Worm (Caenorhabditis elegans) whole organism, young adult: Measurements from ENCODE around the gene acy-3.
A peak's percentile ranks its signal among the peaks of the same experiment; 100 is the strongest.

Source experiments
- C06A6.2 ChIP-seq: fragments of 200-800 bp; sonication (Bioruptor generic); conservative IDR thresholded peaks from 2 replicates; pipeline ENCODE4 v1.3.6; 2022; ENCODE audit warnings: missing genetic modification characterization, missing compliant biosample characterization
- C17E4.6 ChIP-seq: fragments of 200-800 bp; sonication (Bioruptor generic); IDR thresholded peaks from 2 replicates; pipeline ENCODE4 v1.3.6; 2022; ENCODE audit warnings: missing genetic modification reagents, missing genetic modification characterization, missing compliant biosample characterization
- F33H1.4 ChIP-seq: fragments of 200-800 bp; sonication (Bioruptor generic); IDR thresholded peaks from 2 replicates; pipeline ENCODE4 v1.3.6; 2022; ENCODE audit warnings: missing genetic modification reagents, missing genetic modification characterization, missing compliant biosample characterization
- F37B4.10 ChIP-seq: fragments of 200-800 bp; sonication (Bioruptor generic); IDR thresholded peaks from 2 replicates; pipeline ENCODE4 v1.3.6; 2022; ENCODE audit warnings: missing genetic modification characterization, missing compliant biosample characterization
- T26A5.8 ChIP-seq: sonication (generic microtip); optimal IDR thresholded peaks from 2 replicates; lab custom pipeline; 2016; ENCODE audit warnings: missing genetic modification characterization, missing compliant biosample characterization
- ama-1 ChIP-seq, 3 experiments: fragments of 150-350 bp in 1 of 3; sonication (generic microtip) in 2 of 3; optimal IDR thresholded peaks; 2 replicates each; lab custom pipeline; 2014 to 2018; ENCODE audit warnings: missing biosample characterization in 2 of 3, missing genetic modification characterization in 2 of 3, missing genetic modification reagents in 2 of 3
- atf-7 ChIP-seq: sonication (generic microtip); optimal IDR thresholded peaks from 2 replicates; lab custom pipeline; 2017; ENCODE audit warnings: mild to moderate bottlenecking, missing genetic modification characterization, missing compliant biosample characterization
- attf-5 ChIP-seq: fragments of 200-800 bp; sonication (Bioruptor generic); optimal IDR thresholded peaks from 2 replicates; lab custom pipeline; 2018; ENCODE audit warnings: mild to moderate bottlenecking, missing genetic modification characterization, missing compliant biosample characterization
- bed-1 ChIP-seq: fragments of 200-800 bp; sonication (Bioruptor generic); IDR thresholded peaks from 2 replicates; pipeline ENCODE4 v1.3.6; 2022; ENCODE audit warnings: missing genetic modification reagents, missing genetic modification characterization, missing compliant biosample characterization
- bed-2 ChIP-seq: fragments of 200-800 bp; sonication (Bioruptor generic); IDR thresholded peaks from 2 replicates; pipeline ENCODE4 v1.3.6; 2022; ENCODE audit warnings: missing genetic modification reagents, missing genetic modification characterization, missing compliant biosample characterization
- ceh-27 ChIP-seq: fragments of 200-800 bp; sonication (Bioruptor generic); optimal IDR thresholded peaks from 2 replicates; lab custom pipeline; 2018; ENCODE audit warnings: mild to moderate bottlenecking, missing genetic modification characterization, moderate library complexity, missing compliant biosample characterization
- gei-17 ChIP-seq: fragments of 200-800 bp; sonication (Bioruptor generic); optimal IDR thresholded peaks from 2 replicates; lab custom pipeline; 2018; ENCODE audit warnings: mild to moderate bottlenecking, missing genetic modification characterization, missing compliant biosample characterization
- hmg-1.2 ChIP-seq: fragments of 200-800 bp; sonication (Bioruptor generic); IDR thresholded peaks from 2 replicates; pipeline ENCODE4 v1.3.6; 2022; ENCODE audit warnings: missing genetic modification reagents, missing genetic modification characterization, missing compliant biosample characterization
- lag-1 ChIP-seq: fragments of 200-800 bp; sonication (Bioruptor generic); IDR thresholded peaks from 2 replicates; pipeline ENCODE4 v1.3.6; 2022; ENCODE audit warnings: missing genetic modification reagents, missing genetic modification characterization, missing compliant biosample characterization
- let-607 ChIP-seq, 2 experiments: fragments of 200-800 bp in 1 of 2; sonication (Bioruptor generic) in 1 of 2; sonication (generic microtip) in 1 of 2; optimal IDR thresholded peaks; 2 replicates each; lab custom pipeline; 2016 to 2018; ENCODE audit warnings: mild to moderate bottlenecking in 2 of 2, missing compliant biosample characterization in 2 of 2, missing genetic modification characterization in 2 of 2, moderate library complexity in 2 of 2, missing genotype in 1 of 2
- lin-26 ChIP-seq: fragments of 200-800 bp; sonication (Bioruptor generic); IDR thresholded peaks from 2 replicates; pipeline ENCODE4 v1.3.6; 2022; ENCODE audit warnings: missing genetic modification reagents, missing genetic modification characterization, missing compliant biosample characterization
- lin-35 ChIP-seq, 3 experiments: fragments of 150-350 bp in 2 of 3; sonication (generic microtip) in 1 of 3; optimal IDR thresholded peaks; 2 replicates each; lab custom pipeline; 2014 to 2018; ENCODE audit warnings: missing biosample characterization in 3 of 3, missing genetic modification characterization in 3 of 3, missing genetic modification reagents in 3 of 3
- lir-1 ChIP-seq: fragments of 200-800 bp; sonication (Bioruptor generic); conservative IDR thresholded peaks from 2 replicates; pipeline ENCODE4 v1.3.6; 2022; ENCODE audit warnings: missing genetic modification reagents, missing genetic modification characterization, missing compliant biosample characterization
- madf-3 ChIP-seq: fragments of 200-800 bp; sonication (Bioruptor generic); IDR thresholded peaks from 2 replicates; pipeline ENCODE4 v1.3.6; 2022; ENCODE audit warnings: missing genetic modification reagents, missing genetic modification characterization, missing compliant biosample characterization
- mcd-1 ChIP-seq: fragments of 200-800 bp; sonication (Bioruptor generic); IDR thresholded peaks from 2 replicates; pipeline ENCODE4 v1.3.6; 2022; ENCODE audit warnings: missing genetic modification reagents, missing genetic modification characterization, missing compliant biosample characterization
- mes-4 ChIP-seq: sonication (generic microtip); optimal IDR thresholded peaks from 2 replicates; lab custom pipeline; 2016; ENCODE audit warnings: missing genotype, missing genetic modification characterization, missing compliant biosample characterization
- mxl-1 ChIP-seq: sonication (generic microtip); optimal IDR thresholded peaks from 2 replicates; lab custom pipeline; 2016; ENCODE audit warnings: missing genetic modification characterization, missing compliant biosample characterization
- nfya-1 ChIP-seq: sonication (generic microtip); optimal IDR thresholded peaks from 2 replicates; lab custom pipeline; 2017; ENCODE audit warnings: antibody characterized with exemption, missing compliant biosample characterization, missing genetic modification characterization, borderline replicate concordance; ENCODE audit not compliant: insufficient read depth
- nfyb-1 ChIP-seq: fragments of 200-800 bp; sonication (Bioruptor generic); IDR thresholded peaks from 2 replicates; pipeline ENCODE4 v1.3.6; 2022; ENCODE audit warnings: missing genetic modification reagents, missing genetic modification characterization, missing compliant biosample characterization
- nhr-27 ChIP-seq: fragments of 200-800 bp; sonication (Bioruptor generic); optimal IDR thresholded peaks from 2 replicates; lab custom pipeline; 2018; ENCODE audit warnings: mild to moderate bottlenecking, missing genetic modification characterization, moderate library complexity, missing compliant biosample characterization
- nhr-80 ChIP-seq: sonication (generic microtip); optimal IDR thresholded peaks from 2 replicates; lab custom pipeline; 2016; ENCODE audit warnings: missing genetic modification characterization, missing compliant biosample characterization
- pbrm-1 ChIP-seq: fragments of 200-800 bp; sonication (Bioruptor generic); IDR thresholded peaks from 2 replicates; pipeline ENCODE4 v1.3.6; 2022; ENCODE audit warnings: missing genetic modification reagents, missing genetic modification characterization, missing compliant biosample characterization
- pha-4 ChIP-seq: fragments of 150-350 bp; sonication (generic microtip); optimal IDR thresholded peaks from 2 replicates; lab custom pipeline; 2014; ENCODE audit warnings: missing biosample characterization, missing genetic modification reagents, missing genetic modification characterization
- rcor-1 ChIP-seq: fragments of 200-800 bp; sonication (Bioruptor generic); IDR thresholded peaks from 2 replicates; pipeline ENCODE4 v1.3.6; 2022; ENCODE audit warnings: missing genetic modification reagents, missing genetic modification characterization, missing compliant biosample characterization
- repo-1 ChIP-seq: sonication (generic microtip); optimal IDR thresholded peaks from 2 replicates; lab custom pipeline; 2017; ENCODE audit warnings: mild to moderate bottlenecking, missing genetic modification characterization, missing compliant biosample characterization
- snpc-1.1 ChIP-seq: sonication (generic microtip); optimal IDR thresholded peaks from 2 replicates; lab custom pipeline; 2017; ENCODE audit warnings: missing genetic modification characterization, mild to moderate bottlenecking, missing compliant biosample characterization, antibody characterized with exemption, moderate library complexity, missing genotype, missing genetic modification reagents; ENCODE audit not compliant: insufficient read depth
- snpc-3.4 ChIP-seq: sonication (generic microtip); optimal IDR thresholded peaks from 2 replicates; lab custom pipeline; 2017; ENCODE audit warnings: missing genetic modification characterization, mild to moderate bottlenecking, missing compliant biosample characterization, antibody characterized with exemption, moderate library complexity, missing genotype, missing genetic modification reagents
- snpc-4 ChIP-seq, 5 experiments: fragments of 150-350 bp in 1 of 5; sonication (generic microtip) in 4 of 5; optimal IDR thresholded peaks; 2 replicates each; lab custom pipeline; 2014 to 2018; ENCODE audit warnings: missing genetic modification characterization in 5 of 5, missing biosample characterization in 3 of 5, antibody characterized with exemption in 2 of 5, mild to moderate bottlenecking in 2 of 5, missing compliant biosample characterization in 2 of 5, missing genotype in 2 of 5, moderate library complexity in 2 of 5, missing genetic modification reagents in 1 of 5
- somi-1 ChIP-seq: fragments of 200-800 bp; sonication (Bioruptor generic); optimal IDR thresholded peaks from 2 replicates; lab custom pipeline; 2018; ENCODE audit warnings: mild to moderate bottlenecking, missing genetic modification characterization, missing compliant biosample characterization
- sptf-2 ChIP-seq: fragments of 200-800 bp; sonication (Bioruptor generic); optimal IDR thresholded peaks from 2 replicates; lab custom pipeline; 2018; ENCODE audit warnings: mild to moderate bottlenecking, missing genetic modification characterization, missing compliant biosample characterization
- tbp1 ChIP-seq: fragments of 200-800 bp; sonication (Bioruptor generic); optimal IDR thresholded peaks from 2 replicates; lab custom pipeline; 2018; ENCODE audit warnings: mild to moderate bottlenecking, missing genetic modification characterization, missing compliant biosample characterization
- tlf-1 ChIP-seq: fragments of 200-800 bp; sonication (Bioruptor generic); optimal IDR thresholded peaks from 2 replicates; lab custom pipeline; 2018; ENCODE audit warnings: mild to moderate bottlenecking, missing genetic modification characterization, missing compliant biosample characterization
- unc-130 ChIP-seq: sonication (generic microtip); optimal IDR thresholded peaks from 2 replicates; lab custom pipeline; 2016; ENCODE audit warnings: missing genetic modification reagents, missing genetic modification characterization, missing compliant biosample characterization
- zfh-2 ChIP-seq: fragments of 200-800 bp; sonication (Bioruptor generic); conservative IDR thresholded peaks from 2 replicates; pipeline ENCODE4 v1.3.6; 2022; ENCODE audit warnings: missing genetic modification reagents, missing genetic modification characterization, missing compliant biosample characterization
- zim-3 ChIP-seq: sonication (generic microtip); optimal IDR thresholded peaks from 2 replicates; lab custom pipeline; 2017; ENCODE audit warnings: mild to moderate bottlenecking, missing genetic modification characterization, moderate library complexity, missing compliant biosample characterization
- ztf-3 ChIP-seq: fragments of 200-800 bp; sonication (Bioruptor generic); optimal IDR thresholded peaks from 2 replicates; lab custom pipeline; 2018; ENCODE audit warnings: mild to moderate bottlenecking, missing genetic modification characterization, missing compliant biosample characterization

acy-3 gene

DNA sequence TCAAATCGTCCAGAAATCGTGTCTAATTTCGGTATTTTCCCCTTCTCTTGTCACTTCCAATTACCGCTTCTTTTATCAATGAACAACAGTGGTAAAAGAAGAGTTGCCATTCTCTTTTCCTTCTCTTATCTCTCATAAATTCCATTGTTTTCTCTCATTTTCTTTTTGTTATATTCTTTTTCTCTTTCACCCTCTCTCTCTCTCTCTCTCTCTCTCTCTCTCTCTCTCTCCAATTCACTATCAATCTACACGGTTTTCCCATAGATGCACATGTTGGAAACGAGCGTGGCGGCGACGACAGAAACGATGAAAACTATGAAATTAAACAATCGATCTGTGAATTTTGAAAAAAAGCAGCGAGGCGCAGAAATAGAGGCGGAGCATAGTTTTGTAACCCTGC lies 12.9 kb upstream of the acy-3 start (continued):
- TF ChIP-seq ama-1 (optimal IDR thresholded peaks at IDR 0.05; lab: Kevin White, UChicago) (peak; percentile 56), ama-1 (GFP tag; optimal IDR thresholded peaks at IDR 0.05; lab: Kevin White, UChicago) (no peak), tbp1 (peak; percentile 30), F37B4.10 (no peak), mcd-1 (no peak; the same call in 1 of the 2 replicates), lir-1 (GFP tag; lab: Robert Waterston, UW) (no peak)

DNA sequence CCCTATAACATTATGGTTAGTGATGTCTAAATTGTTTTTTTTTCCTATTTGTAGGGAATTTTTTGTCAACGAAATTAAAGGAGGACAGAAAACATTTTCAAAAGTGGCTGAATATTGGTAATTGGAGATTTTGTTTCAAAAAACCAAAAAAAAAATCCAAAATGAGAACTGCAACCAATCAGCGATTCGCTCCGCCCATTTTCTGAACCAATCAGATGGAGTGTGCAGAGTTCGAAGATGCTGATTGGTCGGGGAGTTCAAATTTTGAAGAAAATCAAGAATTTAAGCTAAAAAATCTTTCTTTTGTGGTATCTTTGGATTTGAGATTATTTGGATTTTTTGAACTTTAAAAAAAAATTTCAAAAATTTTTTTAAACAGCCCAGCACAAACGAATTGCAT lies 12.1 kb upstream of the acy-3 start:
- TF ChIP-seq F37B4.10, result no peak
- peak; percentile 93 for TF ChIP-seq nfyb-1 (GFP tag; lab: Robert Waterston, UW)
- no peak for TF ChIP-seq ztf-3 (GFP tag; lab: Kevin White, UChicago)

DNA sequence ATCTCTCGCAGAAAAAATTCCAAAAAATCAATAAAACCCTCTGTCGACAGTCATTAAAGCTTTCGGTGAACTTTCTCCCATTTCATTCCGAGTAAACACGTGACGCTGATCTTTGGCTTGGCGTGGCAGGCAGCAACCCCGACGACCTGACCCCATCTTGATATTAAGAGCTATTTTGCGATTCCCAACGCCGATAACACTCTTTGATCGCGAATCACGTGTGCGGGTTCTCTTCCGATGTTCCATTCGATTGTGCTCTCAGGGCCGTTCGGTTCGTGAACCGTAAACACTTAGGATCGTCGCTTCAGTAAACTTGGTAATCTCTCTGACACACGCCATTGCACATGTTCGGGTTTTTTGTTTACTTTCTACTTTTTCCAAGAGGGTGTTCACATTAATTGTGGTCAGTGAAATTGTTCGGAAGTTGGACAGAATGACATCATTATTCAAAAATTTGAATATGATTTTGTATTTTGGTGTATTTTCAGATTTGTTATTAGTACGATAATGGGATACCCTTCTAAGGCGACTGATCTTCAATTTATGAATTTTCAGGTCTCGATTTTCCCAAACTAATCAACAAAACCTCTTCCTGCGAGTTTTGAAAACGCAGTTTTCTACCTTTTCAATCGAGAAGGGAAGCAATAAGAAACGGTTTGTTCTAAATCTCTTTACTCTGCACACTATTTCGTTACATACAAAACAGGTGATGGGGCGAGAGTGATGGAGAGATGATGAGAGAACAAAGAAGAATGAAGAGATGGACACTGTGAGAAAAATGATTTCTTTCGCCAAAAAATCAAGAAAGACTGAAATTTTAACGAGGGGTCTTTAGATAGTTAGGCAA lies 11.1 kb upstream of the acy-3 start:
- TF ChIP-seq atf-7, result peak; percentile 12
- no peak for TF ChIP-seq mes-4 (tag; lab: Kevin White, UChicago)
- TF ChIP-seq lin-26 (GFP tag; lab: Robert Waterston, UW), result no peak
- no peak for TF ChIP-seq unc-130
- TF ChIP-seq madf-3 (GFP tag; lab: Robert Waterston, UW), result no peak
- TF ChIP-seq rcor-1, result no peak
- TF ChIP-seq lin-35 (GFP tag; optimal IDR thresholded peaks at IDR 0.05; lab: Kevin White, UChicago), result peak in 1 of 3 experiments; percentile 23
- peak; percentile 72; the same call in 1 of the 2 replicates for TF ChIP-seq zfh-2 (GFP tag; lab: Robert Waterston, UW)
- no peak for TF ChIP-seq repo-1 (tag; lab: Kevin White, UChicago)
- TF ChIP-seq snpc-1.1 (tag; lab: Kevin White, UChicago), result no peak
- no peak for TF ChIP-seq nfya-1 (tag; lab: Kevin White, UChicago)
- TF ChIP-seq C06A6.2, result peak; percentile 24; the same call in 1 of the 2 replicates
- no peak for TF ChIP-seq tbp1
- TF ChIP-seq mcd-1, result 0 out of 2 replicates have a peak, but pooled peaks have one; percentile 12
- TF ChIP-seq F33H1.4 (GFP tag; lab: Robert Waterston, UW), result no peak
- no peak for TF ChIP-seq pbrm-1 (GFP tag; lab: Robert Waterston, UW)
- peak; percentile 68; the same call in 1 of the 2 replicates for TF ChIP-seq nfyb-1 (GFP tag; lab: Robert Waterston, UW)
- TF ChIP-seq T26A5.8 (tag; lab: Kevin White, UChicago), result no peak
- TF ChIP-seq ceh-27, result no peak
- peak; percentile 35 for TF ChIP-seq pha-4 (tag; lab: Kevin White, UChicago)
- TF ChIP-seq bed-1 (GFP tag; lab: Robert Waterston, UW), result no peak
- TF ChIP-seq let-607 (tag; optimal IDR thresholded peaks at IDR 0.05; lab: Kevin White, UChicago), result no peak
- no peak for TF ChIP-seq snpc-4 (GFP tag; optimal IDR thresholded peaks at IDR 0.05; lab: Kevin White, UChicago)
- TF ChIP-seq snpc-4 (tag; optimal IDR thresholded peaks at IDR 0.05; lab: Kevin White, UChicago), result peak in 1 of 4 experiments; percentile 18
- no peak for TF ChIP-seq mxl-1 (tag; lab: Kevin White, UChicago)
- TF ChIP-seq snpc-3.4, result no peak
- TF ChIP-seq bed-2, result no peak
- 0 out of 2 replicates have a peak, but pooled peaks have one; percentile 6 for TF ChIP-seq lag-1 (GFP tag; lab: Robert Waterston, UW)
- no peak for TF ChIP-seq sptf-2 (GFP tag; lab: Kevin White, UChicago)
- TF ChIP-seq attf-5, result peak; percentile 18
- no peak for TF ChIP-seq zim-3 (tag; lab: Kevin White, UChicago)
- TF ChIP-seq somi-1, result no peak
- no peak for TF ChIP-seq C17E4.6
- no peak for TF ChIP-seq gei-17 (GFP tag; lab: Kevin White, UChicago)
- no peak for TF ChIP-seq ztf-3 (GFP tag; lab: Kevin White, UChicago)
- peak; percentile 67 for TF ChIP-seq hmg-1.2 (GFP tag; lab: Robert Waterston, UW)
- no peak for TF ChIP-seq nhr-80 (tag; lab: Kevin White, UChicago)
- no peak for TF ChIP-seq tlf-1 (GFP tag; lab: Kevin White, UChicago)
- TF ChIP-seq nhr-27 (tag; lab: Kevin White, UChicago), result no peak
